Worm (Caenorhabditis elegans) whole organism, early embryonic: ENCODE results near the gene C16D9.3.

Experiments
- F13C5.2 ChIP-seq: sonication (generic microtip); optimal IDR thresholded peaks from 2 replicates; lab custom pipeline; 2017; ENCODE audit warnings: mild to moderate bottlenecking, missing genetic modification characterization, inconsistent platforms, missing compliant biosample characterization
- aly-1 ChIP-seq: sonication (generic microtip); optimal IDR thresholded peaks from 2 replicates; lab custom pipeline; 2016; ENCODE audit warnings: missing genetic modification characterization, missing compliant biosample characterization
- ama-1 ChIP-seq: fragments of 150-350 bp; optimal IDR thresholded peaks from 2 replicates; lab custom pipeline; 2014
- ceh-36 ChIP-seq: sonication (generic microtip); optimal IDR thresholded peaks from 2 replicates; lab custom pipeline; 2016; ENCODE audit warnings: missing genetic modification characterization, inconsistent platforms, missing compliant biosample characterization
- flt-1 ChIP-seq: fragments of 200-800 bp; sonication (Bioruptor generic); IDR thresholded peaks from 2 replicates; pipeline ENCODE4 v1.3.6; 2022; ENCODE audit warnings: missing genetic modification characterization, missing compliant biosample characterization
- hmbx-1 ChIP-seq: sonication (generic microtip); optimal IDR thresholded peaks from 2 replicates; lab custom pipeline; 2016; ENCODE audit warnings: mild to moderate bottlenecking, missing genetic modification characterization, missing compliant biosample characterization
- hmg-4 ChIP-seq: fragments of 200-800 bp; sonication (Bioruptor generic); optimal IDR thresholded peaks from 2 replicates; lab custom pipeline; 2018; ENCODE audit warnings: mild to moderate bottlenecking, missing genetic modification characterization, missing compliant biosample characterization
- hnd-1 ChIP-seq: sonication (generic microtip); optimal IDR thresholded peaks from 2 replicates; lab custom pipeline; 2016; ENCODE audit warnings: missing genetic modification characterization, missing compliant biosample characterization
- pes-1 ChIP-seq: fragments of 200-800 bp; sonication (Bioruptor generic); IDR thresholded peaks from 2 replicates; pipeline ENCODE4 v1.3.6; 2022; ENCODE audit warnings: missing genetic modification reagents, missing genetic modification characterization, missing compliant biosample characterization
- scrt-1 ChIP-seq: fragments of 200-800 bp; sonication (Bioruptor generic); IDR thresholded peaks from 2 replicates; pipeline ENCODE4 v1.3.6; 2022; ENCODE audit warnings: missing genetic modification characterization, missing compliant biosample characterization
- sea-1 ChIP-seq: fragments of 200-800 bp; sonication (Bioruptor generic); conservative IDR thresholded peaks from 2 replicates; pipeline ENCODE4 v1.3.6; 2022; ENCODE audit warnings: missing genetic modification characterization, missing compliant biosample characterization
- tbx-37 ChIP-seq: fragments of 200-800 bp; sonication (Bioruptor generic); conservative IDR thresholded peaks from 2 replicates; pipeline ENCODE4 v1.3.6; 2022; ENCODE audit warnings: missing genetic modification reagents, missing genetic modification characterization, missing compliant biosample characterization
- tra-4 ChIP-seq: sonication (generic microtip); optimal IDR thresholded peaks from 2 replicates; lab custom pipeline; 2017; ENCODE audit warnings: missing genetic modification characterization, missing compliant biosample characterization

DNA sequence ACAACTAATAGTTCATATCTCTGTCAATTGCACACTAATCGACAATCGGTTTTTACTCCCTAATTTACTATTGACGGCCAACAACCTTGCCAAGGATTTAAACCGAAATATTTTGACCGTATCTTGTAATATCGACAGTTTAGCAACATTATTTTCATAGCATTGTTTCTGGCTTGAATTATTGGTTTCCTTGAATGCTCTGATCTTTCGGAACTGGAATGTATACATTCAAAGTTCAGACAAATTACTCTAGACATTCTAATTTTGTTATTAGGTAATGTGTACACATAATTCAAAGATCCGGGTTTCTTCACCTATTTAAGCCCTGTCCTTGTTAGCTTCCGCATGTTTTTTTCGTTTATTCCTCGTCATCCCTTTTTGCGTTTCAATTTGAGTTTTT lies 24.1 kb upstream of the C16D9.3 start, which contains the start of gene C16D9.9:
- TF ChIP-seq ceh-36 (tag; lab: Kevin White, UChicago) (no peak), hmg-4 (GFP tag; lab: Kevin White, UChicago) (no peak), ama-1 (no peak), aly-1 (no peak), pes-1 (GFP tag; lab: Robert Waterston, UW) (no peak), tra-4 (tag; lab: Kevin White, UChicago) (no peak), hmbx-1 (tag; lab: Kevin White, UChicago) (no peak), scrt-1 (GFP tag; lab: Robert Waterston, UW) (no peak), flt-1 (GFP tag; lab: Robert Waterston, UW) (no peak), sea-1 (GFP tag; lab: Robert Waterston, UW) (no peak), hnd-1 (tag; lab: Kevin White, UChicago) (no peak), F13C5.2 (no peak), tbx-37 (GFP tag; lab: Robert Waterston, UW) (no peak)
